Worm (Caenorhabditis elegans): ENCODE data around the gene T23B5.4.
A peak's percentile ranks its signal among the peaks of the same experiment; 100 is the strongest.

The T23B5.4 gene

DNA sequence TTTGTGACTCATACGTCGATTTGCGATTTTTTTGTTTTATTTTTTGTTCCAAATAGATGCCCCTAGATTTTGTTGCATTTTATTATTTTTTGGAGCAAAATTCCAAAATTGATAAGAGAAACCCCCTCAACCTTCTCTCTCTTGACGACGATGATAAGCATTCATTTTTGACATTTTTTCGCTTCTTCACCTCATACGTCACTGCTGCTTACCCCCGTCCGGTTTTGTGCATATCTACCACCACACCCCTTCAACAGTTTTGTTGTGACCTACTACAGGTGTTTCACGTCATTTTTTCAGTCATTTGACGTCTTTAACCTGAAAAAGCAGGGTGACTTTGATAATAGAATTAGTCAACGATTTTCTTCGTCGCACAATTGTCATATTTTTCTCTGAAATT, 24.1 kb downstream of the T23B5.4 start:
- TF ChIP-seq sup-37 (GFP tag; optimal IDR thresholded peaks at IDR 0.05), result no peak
- TF ChIP-seq lin-14 (GFP tag; optimal IDR thresholded peaks at IDR 0.05), result no peak
- TF ChIP-seq vab-15 (tag; optimal IDR thresholded peaks at IDR 0.05), result no peak
- TF ChIP-seq lin-15B (tag; optimal IDR thresholded peaks at IDR 0.05), result no peak
- peak; percentile 67 for TF ChIP-seq elt-2 (tag; optimal IDR thresholded peaks at IDR 0.05)
- peak; percentile 2 for TF ChIP-seq nhr-71 (tag; optimal IDR thresholded peaks at IDR 0.05)

DNA sequence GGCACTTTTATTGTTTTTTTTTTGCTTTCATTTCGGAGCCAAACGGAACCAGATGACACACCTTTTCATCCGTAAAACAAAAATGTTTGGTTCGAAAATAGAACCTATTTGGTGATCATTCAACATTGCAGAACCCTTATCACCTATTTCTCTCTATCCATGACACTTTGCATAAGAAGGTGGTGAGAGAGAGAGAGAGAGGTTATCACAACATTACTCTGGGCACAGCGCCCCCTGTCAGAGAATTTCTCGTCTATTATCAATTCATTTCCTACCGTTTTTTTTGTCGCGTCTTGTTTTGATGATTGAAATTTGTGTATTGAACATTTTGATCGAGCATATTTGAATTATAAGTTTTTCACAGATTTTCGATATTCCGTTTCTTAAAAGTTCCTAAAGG, 25.4 kb downstream of the T23B5.4 start:
- no peak for TF ChIP-seq mab-9 (GFP tag; IDR thresholded peaks at IDR 0.05)
- peak; percentile 28 for TF ChIP-seq elt-2 (tag; optimal IDR thresholded peaks at IDR 0.05)

DNA sequence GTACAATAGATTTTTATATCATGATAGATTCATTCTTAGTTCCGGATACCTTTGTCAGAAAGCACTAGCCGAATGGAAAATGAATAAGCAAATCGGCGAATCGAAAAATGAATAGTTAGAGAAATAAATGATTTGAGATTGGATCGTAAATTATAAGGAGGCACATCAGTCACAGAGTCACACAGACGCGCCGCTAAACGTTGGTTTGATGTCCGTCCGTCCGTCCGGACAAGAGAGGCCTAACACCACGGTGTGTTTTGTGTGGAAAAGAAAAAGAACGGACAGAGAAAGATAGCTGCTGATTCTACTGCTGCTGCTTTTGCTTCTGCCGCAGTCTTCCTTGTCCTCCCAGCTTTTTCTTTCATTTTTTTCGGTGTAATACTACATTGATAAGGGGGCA, 26.1 kb downstream of the T23B5.4 start:
- TF ChIP-seq lin-14 (GFP tag; optimal IDR thresholded peaks at IDR 0.05) (peak; percentile 39), C04F5.9 (tag; optimal IDR thresholded peaks at IDR 0.05) (no peak)

DNA sequence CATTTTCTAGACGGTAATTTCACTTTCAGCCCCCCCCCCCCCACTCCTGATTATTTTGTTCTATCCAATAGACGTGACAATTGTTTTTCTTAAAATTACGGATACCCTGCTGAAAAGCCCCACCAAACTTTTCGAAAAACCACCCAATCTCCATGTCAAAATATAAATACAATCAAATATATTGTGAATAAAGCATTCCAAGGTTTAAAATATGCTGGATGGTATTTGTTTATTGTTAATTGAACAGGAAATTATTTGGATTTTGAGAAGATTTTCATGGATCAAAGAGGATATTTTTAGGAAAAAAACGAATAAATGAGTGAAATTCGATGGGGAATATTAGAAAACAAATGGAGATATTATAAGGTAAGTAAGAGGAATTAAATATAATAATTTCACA, 29.0 kb downstream of the T23B5.4 start, which contains the start of gene C27D8.4:
Gene C27D8.4 (plus strand): TSS at position 301 of the 400 bp plus-strand sequence.
- TF ChIP-seq elt-2 (tag; optimal IDR thresholded peaks at IDR 0.05) (no peak), ets-5 (GFP tag; IDR thresholded peaks at IDR 0.05) (no peak), lin-15B (tag; optimal IDR thresholded peaks at IDR 0.05) (no peak)

DNA sequence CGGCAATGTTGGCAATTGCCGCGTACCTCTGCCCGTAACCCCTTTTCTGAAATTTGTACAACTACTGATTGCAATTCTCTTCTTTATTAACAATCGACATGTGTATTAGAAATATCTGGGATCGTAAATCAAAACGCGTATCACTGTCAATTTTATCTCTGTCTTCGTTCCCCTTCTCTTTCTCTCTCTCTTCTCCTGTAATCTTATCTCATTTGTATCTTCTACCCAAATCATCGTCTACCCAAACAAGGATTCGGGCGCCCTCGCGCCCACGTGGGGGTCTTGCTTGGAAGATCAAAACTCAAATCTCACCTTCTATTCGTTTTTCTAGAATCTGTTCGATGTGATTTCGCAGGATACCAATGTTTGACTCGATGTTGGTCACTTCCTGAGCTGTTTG, 36.2 kb downstream of the T23B5.4 start, which contains the start of gene C27D8.2:
Gene C27D8.2 (plus strand): TSS at position 222 of the 400 bp plus-strand sequence.
- TF ChIP-seq nhr-11 (tag; optimal IDR thresholded peaks at IDR 0.05) (no peak), mdl-1 (tag; optimal IDR thresholded peaks at IDR 0.05) (no peak), rnt-1 (tag; optimal IDR thresholded peaks at IDR 0.05) (no peak), fkh-10 (GFP tag; optimal IDR thresholded peaks at IDR 0.05) (no peak), snpc-4 (tag; optimal IDR thresholded peaks at IDR 0.05) (no peak), unc-86 (tag; optimal IDR thresholded peaks at IDR 0.05) (no peak), ceh-63 (GFP tag; optimal IDR thresholded peaks at IDR 0.05) (no peak), lir-3 (tag; optimal IDR thresholded peaks at IDR 0.05; ENCODE audit: poor library complexity) (no peak), alr-1 (tag; optimal IDR thresholded peaks at IDR 0.05; ENCODE audit: borderline replicate concordance) (no peak), nhr-47 (tag; optimal IDR thresholded peaks at IDR 0.05) (no peak), pax-3 (tag; optimal IDR thresholded peaks at IDR 0.05) (no peak), ceh-90 (tag; optimal IDR thresholded peaks at IDR 0.05) (no peak), nhr-19 (GFP tag; conservative IDR thresholded peaks at IDR 0.05) (peak; percentile 20; the same call in 1 of the 2 replicates), swsn-7 (tag; optimal IDR thresholded peaks at IDR 0.05) (no peak), lin-14 (GFP tag; optimal IDR thresholded peaks at IDR 0.05) (peak; percentile 21), unc-62 (GFP tag; optimal IDR thresholded peaks at IDR 0.05) (no peak), ztf-4 (tag; optimal IDR thresholded peaks at IDR 0.05) (no peak), vab-15 (tag; optimal IDR thresholded peaks at IDR 0.05) (no peak), pag-3 (tag; optimal IDR thresholded peaks at IDR 0.05; ENCODE audit: borderline replicate concordance, insufficient read depth) (no peak), mab-9 (GFP tag; IDR thresholded peaks at IDR 0.05) (no peak), nhr-20 (tag; optimal IDR thresholded peaks at IDR 0.05) (peak; percentile 9), snu-23 (GFP tag; optimal IDR thresholded peaks at IDR 0.05) (peak; percentile 19), efl-1 (optimal IDR thresholded peaks at IDR 0.05) (no peak), efl-1 (GFP tag; optimal IDR thresholded peaks at IDR 0.05 in 1 of 2) (peak in 1 of 2 experiments; percentile 41), C16A3.4 (tag; optimal IDR thresholded peaks at IDR 0.05) (no peak), sptf-1 (tag; optimal IDR thresholded peaks at IDR 0.05) (no peak), blmp-1 (tag; optimal IDR thresholded peaks at IDR 0.05) (peak; percentile 80), unc-98 (GFP tag; IDR thresholded peaks at IDR 0.05) (no peak), aha-1 (tag; optimal IDR thresholded peaks at IDR 0.05) (no peak), nhr-90 (tag; optimal IDR thresholded peaks at IDR 0.05; ENCODE audit: poor library complexity) (peak; percentile 17), elt-3 (tag; optimal IDR thresholded peaks at IDR 0.05) (peak in 5 of 6 experiments; percentile 20 to 92 (median 74)), nhr-71 (tag; optimal IDR thresholded peaks at IDR 0.05) (peak; percentile 27), hlh-17 (GFP tag; optimal IDR thresholded peaks at IDR 0.05; ENCODE audit: borderline replicate concordance) (no peak), lin-35 (GFP tag; optimal IDR thresholded peaks at IDR 0.05) (peak in 1 of 2 experiments; percentile 13), zip-4 (GFP tag; optimal IDR thresholded peaks at IDR 0.05) (no peak), unc-30 (tag; optimal IDR thresholded peaks at IDR 0.05) (no peak)

Measured in whole organism, L1 larva.